Fruit fly (Drosophila melanogaster): ENCODE data around the gene CG42613.

The CG42613 gene

DNA sequence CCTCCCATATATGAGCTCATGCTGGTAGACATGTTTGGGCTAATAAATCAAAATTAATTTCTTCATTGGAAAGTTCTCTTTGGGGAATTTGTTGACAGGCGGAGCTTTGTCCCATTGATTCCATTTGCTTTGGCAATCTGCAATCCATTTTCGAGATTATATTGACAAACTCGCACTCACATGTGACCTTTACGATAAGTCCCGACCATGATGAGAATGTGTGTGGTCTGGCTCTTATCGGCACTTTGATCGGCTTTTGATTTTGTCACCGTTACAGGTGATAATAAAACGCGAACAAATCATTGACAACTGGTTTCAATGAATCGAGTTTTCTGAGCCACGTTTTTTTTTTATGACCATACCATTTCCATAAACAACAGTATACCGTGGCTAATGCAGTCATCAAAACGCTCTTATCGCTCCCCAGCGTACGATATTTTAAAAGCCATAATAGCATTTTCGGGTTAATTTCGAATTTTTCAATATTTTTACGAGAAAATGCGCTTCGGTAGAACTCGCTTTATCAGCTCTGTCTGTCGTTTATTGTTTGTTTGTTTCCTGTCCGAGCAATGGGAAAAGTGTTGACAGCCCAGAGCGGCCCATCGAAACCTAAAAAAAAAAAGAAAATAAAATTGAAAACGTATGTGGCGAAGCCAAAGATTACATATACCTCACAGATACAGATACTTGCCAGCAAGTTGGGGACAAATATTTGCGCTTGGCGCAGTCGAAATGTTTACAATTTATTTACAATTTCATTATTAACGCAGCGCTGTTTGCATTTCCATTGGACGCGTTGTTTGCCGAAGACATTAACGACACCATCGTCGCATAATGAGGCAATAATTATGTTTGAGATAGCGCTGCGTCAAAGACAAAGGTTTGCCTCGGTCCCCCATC is 68.6 kb downstream of the CG42613 start (continued):
- TF ChIP-seq CG3407 (GFP tag; optimal IDR thresholded peaks at IDR 0.05) (peak; percentile 96), gt (GFP tag; IDR thresholded peaks at IDR 0.05) (no peak), CG6254 (GFP tag; optimal IDR thresholded peaks at IDR 0.05) (peak; percentile 78), wek (GFP tag; optimal IDR thresholded peaks at IDR 0.05) (peak; percentile 91), GATAe (GFP tag; conservative IDR thresholded peaks at IDR 0.05) (no peak), gce (GFP tag; IDR thresholded peaks at IDR 0.05) (peak; percentile 64; the same call in 1 of the 3 replicates), MESR4 (GFP tag; optimal IDR thresholded peaks at IDR 0.05) (peak; percentile 39), trem (tag; optimal IDR thresholded peaks at IDR 0.05) (peak; percentile 52), pnt (GFP tag; optimal IDR thresholded peaks at IDR 0.05) (no peak), CG11247 (GFP tag; IDR thresholded peaks at IDR 0.05) (no peak; the same call in 1 of the 2 replicates), zen2 (GFP tag; IDR thresholded peaks at IDR 0.05; ENCODE audit: partially characterized antibody) (no peak), CG8388 (GFP tag; optimal IDR thresholded peaks at IDR 0.05) (peak; percentile 82), fd3F (GFP tag; optimal IDR thresholded peaks at IDR 0.05) (no peak), Adf1 (GFP tag; IDR thresholded peaks at IDR 0.05) (no peak), CG18476 (GFP tag; optimal IDR thresholded peaks at IDR 0.05) (no peak), Nf-YC (tag; optimal IDR thresholded peaks at IDR 0.05) (no peak), CG7987 (GFP tag; optimal IDR thresholded peaks at IDR 0.05) (peak; percentile 57), hbn (GFP tag; IDR thresholded peaks at IDR 0.05; ENCODE audit: partially characterized antibody) (no peak), CG9932 (GFP tag; IDR thresholded peaks at IDR 0.05) (no peak), CG12659 (GFP tag; optimal IDR thresholded peaks at IDR 0.05) (peak; percentile 63), D19B (GFP tag; optimal IDR thresholded peaks at IDR 0.05) (no peak), Fer1 (GFP tag; optimal IDR thresholded peaks at IDR 0.05) (peak; percentile 30), CG7357 (GFP tag; IDR thresholded peaks at IDR 0.05) (no peak), slp2 (GFP tag; optimal IDR thresholded peaks at IDR 0.05) (peak; percentile 17), Nf-YB (GFP tag; optimal IDR thresholded peaks at IDR 0.05) (peak; percentile 76), CG13894 (tag; optimal IDR thresholded peaks at IDR 0.05) (no peak), BEAF-32 (GFP tag; optimal IDR thresholded peaks at IDR 0.05) (no peak), Rx (GFP tag; IDR thresholded peaks at IDR 0.05) (0 out of 2 replicates have a peak, but pooled peaks have one; percentile 27), tin (GFP tag; optimal IDR thresholded peaks at IDR 0.05) (no peak), slou (GFP tag; optimal IDR thresholded peaks at IDR 0.05) (no peak), CG9817 (tag; optimal IDR thresholded peaks at IDR 0.05) (peak; percentile 1), jigr1 (GFP tag; IDR thresholded peaks at IDR 0.05) (no peak), gsb-n (tag; optimal IDR thresholded peaks at IDR 0.05) (peak; percentile 86), MBD-R2 (GFP tag; IDR thresholded peaks at IDR 0.05) (no peak), CG1832 (GFP tag; optimal IDR thresholded peaks at IDR 0.05) (no peak), CG12219 (GFP tag; optimal IDR thresholded peaks at IDR 0.05) (peak; percentile 82), cas (GFP tag; IDR thresholded peaks at IDR 0.05) (no peak), psq (GFP tag; optimal IDR thresholded peaks at IDR 0.05) (peak; percentile 75), eve (GFP tag; optimal IDR thresholded peaks at IDR 0.05) (peak in 1 of 2 experiments; percentile 78), HLH54F (GFP tag; optimal IDR thresholded peaks at IDR 0.05) (no peak), CG15011 (GFP tag; optimal IDR thresholded peaks at IDR 0.05) (peak; percentile 53), sc (optimal IDR thresholded peaks at IDR 0.05) (no peak), sc (GFP tag; optimal IDR thresholded peaks at IDR 0.05) (peak; percentile 95), disco-r (GFP tag; optimal IDR thresholded peaks at IDR 0.05) (no peak), chinmo (GFP tag; IDR thresholded peaks at IDR 0.05; ENCODE audit: partially characterized antibody) (peak; percentile 56; the same call in 1 of the 4 replicates), CG4730 (GFP tag; IDR thresholded peaks at IDR 0.05) (no peak), CG8924 (tag; optimal IDR thresholded peaks at IDR 0.05) (peak; percentile 67), bcd (GFP tag; optimal IDR thresholded peaks at IDR 0.05) (peak; percentile 50), ems (GFP tag; optimal IDR thresholded peaks at IDR 0.05) (no peak)
